Worm (Caenorhabditis elegans): ENCODE data around the gene dpy-18.

Gene dpy-18

DNA sequence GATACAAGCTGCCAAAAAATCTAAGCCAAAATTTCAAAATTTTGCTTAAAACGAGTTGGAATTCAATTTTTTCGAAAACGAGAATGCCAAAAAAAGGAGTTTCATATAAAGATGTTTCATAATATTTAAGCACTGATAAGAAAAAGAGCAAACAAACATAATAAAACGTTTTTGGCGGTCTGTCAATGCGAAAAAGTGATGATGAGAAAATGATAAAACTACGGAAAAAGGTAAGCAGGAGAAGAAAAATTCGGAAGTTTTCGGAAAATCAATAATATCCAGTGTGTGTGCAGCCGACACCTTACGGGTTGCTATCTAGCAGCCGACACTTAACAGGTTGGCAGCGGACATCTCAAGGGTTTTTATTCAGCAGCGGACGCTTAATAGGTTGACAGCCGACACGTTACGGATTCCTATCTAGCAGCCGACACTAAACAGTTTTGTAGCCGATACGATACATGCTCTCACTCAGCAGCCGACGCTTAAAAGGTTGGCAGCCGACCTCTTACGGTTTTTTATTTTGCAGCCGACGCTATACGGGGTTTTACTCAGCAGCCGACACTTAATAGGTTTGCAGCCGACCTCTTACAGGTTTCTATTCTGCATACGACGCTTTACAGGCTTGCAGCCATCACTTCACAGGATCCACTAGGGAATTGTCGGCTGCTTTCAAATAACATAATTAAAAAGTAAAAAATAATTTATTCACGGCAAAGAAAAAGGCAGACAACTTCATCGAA is 5.4 kb downstream of the dpy-18 start (continued):
- no peak for TF ChIP-seq F10B5.3 (tag; optimal IDR thresholded peaks at IDR 0.05)
- peak; percentile 69 for TF ChIP-seq aha-1 (tag)
- TF ChIP-seq ZK546.5 (tag; optimal IDR thresholded peaks at IDR 0.05) = no peak
- no peak for TF ChIP-seq ceh-44 (GFP tag; IDR thresholded peaks at IDR 0.05)
- peak; percentile 27 for TF ChIP-seq pqm-1 (tag; optimal IDR thresholded peaks at IDR 0.05)
- TF ChIP-seq zip-2 (tag; optimal IDR thresholded peaks at IDR 0.05) = no peak
- no peak for TF ChIP-seq lsy-2 (tag; optimal IDR thresholded peaks at IDR 0.05)
- TF ChIP-seq ceh-82 (tag; optimal IDR thresholded peaks at IDR 0.05) = no peak
- no peak for TF ChIP-seq dmd-8 (GFP tag; IDR thresholded peaks at IDR 0.05)
- TF ChIP-seq egl-43 (GFP tag; IDR thresholded peaks at IDR 0.05) = no peak
- no peak for TF ChIP-seq dpl-1 (GFP tag; optimal IDR thresholded peaks at IDR 0.05)
- no peak for TF ChIP-seq zfp-3 (GFP tag; conservative IDR thresholded peaks at IDR 0.05)
- no peak for TF ChIP-seq Y105C5A.15 (GFP tag; IDR thresholded peaks at IDR 0.05)
- TF ChIP-seq dmd-6 (GFP tag; IDR thresholded peaks at IDR 0.05) = peak; percentile 29; the same call in 1 of the 2 replicates
- TF ChIP-seq hlh-30 (tag; optimal IDR thresholded peaks at IDR 0.05; ENCODE audit: insufficient read depth) = no peak
- TF ChIP-seq nhr-10 (tag; optimal IDR thresholded peaks at IDR 0.05) = no peak
- TF ChIP-seq ceh-62 (tag; optimal IDR thresholded peaks at IDR 0.05) = no peak
- no peak for TF ChIP-seq Y48G9A.11 (GFP tag; IDR thresholded peaks at IDR 0.05)
- no peak for TF ChIP-seq zip-11 (GFP tag; IDR thresholded peaks at IDR 0.05)
- no peak for TF ChIP-seq unc-39 (tag; optimal IDR thresholded peaks at IDR 0.05)
- no peak for TF ChIP-seq F37D6.2 (tag; optimal IDR thresholded peaks at IDR 0.05)
- no peak for TF ChIP-seq aly-2 (tag; optimal IDR thresholded peaks at IDR 0.05)
- TF ChIP-seq lin-15B (tag; optimal IDR thresholded peaks at IDR 0.05) = no peak
- no peak for TF ChIP-seq nhr-76 (tag; optimal IDR thresholded peaks at IDR 0.05)
- no peak for TF ChIP-seq nhr-11 (tag; optimal IDR thresholded peaks at IDR 0.05)
- TF ChIP-seq lin-13 (GFP tag; optimal IDR thresholded peaks at IDR 0.05) = peak; percentile 97
- no peak for TF ChIP-seq madf-5 (GFP tag; IDR thresholded peaks at IDR 0.05)
- no peak for TF ChIP-seq daf-19 (GFP tag; conservative IDR thresholded peaks at IDR 0.05)
- no peak for TF ChIP-seq ceh-28 (tag; optimal IDR thresholded peaks at IDR 0.05)
- no peak for TF ChIP-seq nhr-237 (tag; optimal IDR thresholded peaks at IDR 0.05)
- no peak for TF ChIP-seq fos-1 (tag; optimal IDR thresholded peaks at IDR 0.05)
- TF ChIP-seq T26A8.4 (GFP tag; IDR thresholded peaks at IDR 0.05) = 0 out of 2 replicates have a peak, but pooled peaks have one; percentile 21
- TF ChIP-seq madf-9 (GFP tag; conservative IDR thresholded peaks at IDR 0.05) = no peak
- TF ChIP-seq lin-29 (GFP tag; IDR thresholded peaks at IDR 0.05) = no peak
- TF ChIP-seq T20F7.1 (GFP tag; optimal IDR thresholded peaks at IDR 0.05) = no peak
- TF ChIP-seq ceh-32 (tag; optimal IDR thresholded peaks at IDR 0.05; ENCODE audit: poor library complexity) = no peak
- no peak for TF ChIP-seq cey-2 (tag; optimal IDR thresholded peaks at IDR 0.05; ENCODE audit: borderline replicate concordance, insufficient read depth)
- TF ChIP-seq nhr-102 (tag; optimal IDR thresholded peaks at IDR 0.05) = peak; percentile 5
- TF ChIP-seq lin-38 (GFP tag; IDR thresholded peaks at IDR 0.05) = no peak
- TF ChIP-seq mep-1 (tag; optimal IDR thresholded peaks at IDR 0.05) = peak; percentile 24
- TF ChIP-seq snpc-4 (tag; optimal IDR thresholded peaks at IDR 0.05) = peak; percentile 76
- no peak for TF ChIP-seq mdt-29 (GFP tag; IDR thresholded peaks at IDR 0.05)

DNA sequence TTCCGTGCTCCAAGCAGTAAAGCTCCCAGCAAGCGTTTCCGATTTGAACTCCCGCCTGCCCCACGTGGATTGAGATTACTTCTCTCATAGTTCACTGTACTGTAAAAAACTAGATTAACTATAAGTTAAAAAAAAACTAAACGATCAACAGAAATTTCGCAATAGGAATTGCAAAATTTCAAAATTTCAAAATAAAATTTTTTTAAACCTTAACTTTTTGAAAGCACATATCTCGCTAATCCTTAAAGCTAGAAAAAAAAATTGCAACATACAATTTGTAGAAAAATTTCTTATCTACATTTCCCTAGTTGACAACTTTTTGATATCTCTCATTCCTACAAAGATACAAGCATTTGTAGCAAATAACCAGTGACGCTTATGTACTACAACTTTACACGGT is 6.1 kb downstream of the dpy-18 start, which contains the start of gene tba-7:
tba-7 (minus strand) TSS at position 101 of the 400 bp plus-strand sequence.
- TF ChIP-seq ceh-20 (GFP tag; IDR thresholded peaks at IDR 0.05) (no peak), nhr-28 (tag; optimal IDR thresholded peaks at IDR 0.05) (no peak), fos-1 (tag; optimal IDR thresholded peaks at IDR 0.05) (no peak), ztf-11 (tag; optimal IDR thresholded peaks at IDR 0.05) (no peak)
